Fruit fly (Drosophila melanogaster): Measurements from ENCODE around the gene Akh.
A peak's percentile ranks its signal among the peaks of the same experiment; 100 is the strongest.

Gene Akh

dm6 chr3L:4169957-4170651 is 28.8 kb downstream of the Akh start, which contains the start of gene Ero1L (continued):
- TF ChIP-seq Adf1 (GFP tag; IDR thresholded peaks at IDR 0.05), result peak; percentile 43; the same call in 1 of the 2 replicates
- no peak for TF ChIP-seq gt (GFP tag; IDR thresholded peaks at IDR 0.05)
- no peak for TF ChIP-seq gro (GFP tag; optimal IDR thresholded peaks at IDR 0.05)
- TF ChIP-seq Asciz (GFP tag; optimal IDR thresholded peaks at IDR 0.05), result no peak
- TF ChIP-seq rib (GFP tag; IDR thresholded peaks at IDR 0.05), result peak; percentile 52; the same call in 1 of the 2 replicates
- peak; percentile 33 for TF ChIP-seq CG1603 (tag; optimal IDR thresholded peaks at IDR 0.05)
- peak; percentile 98 for TF ChIP-seq CG7928 (GFP tag; optimal IDR thresholded peaks at IDR 0.05)
- TF ChIP-seq CG9727 (GFP tag; optimal IDR thresholded peaks at IDR 0.05), result no peak
- peak; percentile 64 for TF ChIP-seq Blimp-1 (GFP tag; optimal IDR thresholded peaks at IDR 0.05)
- TF ChIP-seq CG7556 (GFP tag; optimal IDR thresholded peaks at IDR 0.05), result no peak
- no peak for TF ChIP-seq chn (GFP tag; optimal IDR thresholded peaks at IDR 0.05)
- no peak for TF ChIP-seq da (GFP tag; optimal IDR thresholded peaks at IDR 0.05)
- TF ChIP-seq stc (GFP tag; IDR thresholded peaks at IDR 0.05), result no peak
- TF ChIP-seq E2f1 (GFP tag; IDR thresholded peaks at IDR 0.05), result no peak; the same call in 1 of the 2 replicates
- peak; percentile 62 for TF ChIP-seq CG2116 (GFP tag; optimal IDR thresholded peaks at IDR 0.05)
- TF ChIP-seq CG15011 (GFP tag; optimal IDR thresholded peaks at IDR 0.05), result no peak
- peak; percentile 67 for TF ChIP-seq abd-A (tag; optimal IDR thresholded peaks at IDR 0.05)
- TF ChIP-seq scrt (GFP tag; optimal IDR thresholded peaks at IDR 0.05), result peak; percentile 15
- TF ChIP-seq org-1 (GFP tag; optimal IDR thresholded peaks at IDR 0.05), result no peak
- no peak for TF ChIP-seq Hsf (GFP tag; optimal IDR thresholded peaks at IDR 0.05)
- TF ChIP-seq D (optimal IDR thresholded peaks at IDR 0.05), result no peak
- TF ChIP-seq D (GFP tag; optimal IDR thresholded peaks at IDR 0.05), result no peak
- no peak for TF ChIP-seq CG11723 (GFP tag; optimal IDR thresholded peaks at IDR 0.05)
- TF ChIP-seq CG13287 (GFP tag; IDR thresholded peaks at IDR 0.05; ENCODE audit: partially characterized antibody), result peak; percentile 50; the same call in 1 of the 2 replicates
- no peak for TF ChIP-seq CG4730 (GFP tag; IDR thresholded peaks at IDR 0.05)
- TF ChIP-seq bowl (GFP tag; IDR thresholded peaks at IDR 0.05), result no peak
- TF ChIP-seq exex (tag; optimal IDR thresholded peaks at IDR 0.05), result no peak
- no peak for TF ChIP-seq CG16815 (GFP tag; optimal IDR thresholded peaks at IDR 0.05)
- no peak for TF ChIP-seq H15 (GFP tag; IDR thresholded peaks at IDR 0.05)
- no peak; the same call in 1 of the 2 replicates for TF ChIP-seq klu (GFP tag; IDR thresholded peaks at IDR 0.05)
- no peak for TF ChIP-seq sob (GFP tag; IDR thresholded peaks at IDR 0.05)
- peak; percentile 16 for TF ChIP-seq CG30403 (GFP tag; optimal IDR thresholded peaks at IDR 0.05)
- 0 out of 2 replicates have a peak, but pooled peaks have one; percentile 8 for TF ChIP-seq CG14014 (GFP tag; IDR thresholded peaks at IDR 0.05)
- TF ChIP-seq cg (GFP tag; optimal IDR thresholded peaks at IDR 0.05), result no peak
- TF ChIP-seq CG15479 (GFP tag; optimal IDR thresholded peaks at IDR 0.05), result no peak
- no peak for TF ChIP-seq dmrt99B (tag; optimal IDR thresholded peaks at IDR 0.05)
- TF ChIP-seq CG17359 (tag; optimal IDR thresholded peaks at IDR 0.05), result peak; percentile 29
- no peak for TF ChIP-seq mld (GFP tag; IDR thresholded peaks at IDR 0.05; ENCODE audit: partially characterized antibody)
- TF ChIP-seq Rx (GFP tag; IDR thresholded peaks at IDR 0.05), result no peak
- TF ChIP-seq CG11456 (GFP tag; IDR thresholded peaks at IDR 0.05), result 0 out of 3 replicates have a peak, but pooled peaks have one; percentile 59
- no peak for TF ChIP-seq tll (GFP tag; optimal IDR thresholded peaks at IDR 0.05)
- no peak for TF ChIP-seq CG8478 (optimal IDR thresholded peaks at IDR 0.05)
- no peak for TF ChIP-seq salm (tag; optimal IDR thresholded peaks at IDR 0.05)
- no peak for TF ChIP-seq yki (optimal IDR thresholded peaks at IDR 0.05)
- peak; percentile 38 for TF ChIP-seq Fer3 (tag; optimal IDR thresholded peaks at IDR 0.05)
- TF ChIP-seq sd (tag; optimal IDR thresholded peaks at IDR 0.05), result no peak
- peak; percentile 10 for TF ChIP-seq Fer2 (tag; optimal IDR thresholded peaks at IDR 0.05)
- no peak for TF ChIP-seq CG42726 (GFP tag; IDR thresholded peaks at IDR 0.05; ENCODE audit: partially characterized antibody)
- peak; percentile 21 for TF ChIP-seq CG3995 (GFP tag; optimal IDR thresholded peaks at IDR 0.05)
- TF ChIP-seq Aef1 (GFP tag; IDR thresholded peaks at IDR 0.05), result peak; percentile 52

All from whole organism, embryonic.